Worm (Caenorhabditis elegans) whole organism, dauer: ENCODE results near the gene K08B4.7.

Source experiments
- unc-62 ChIP-seq: sonication (generic microtip); optimal IDR thresholded peaks from 2 replicates; lab custom pipeline; 2017; ENCODE audit warnings: missing biosample characterization, missing genetic modification reagents, missing genetic modification characterization

The K08B4.7 gene

ce11 chrIV:6092313-6092712 is at the start of gene K08B4.7:
K08B4.7 (minus strand) TSS chrIV:6092413.
- TF ChIP-seq unc-62 (GFP tag; lab: Kevin White, UChicago): no peak

- no peak for TF ChIP-seq unc-62 (GFP tag; lab: Kevin White, UChicago)
Measured at ce11 chrIV:6140700-6141099, 48.5 kb upstream of the K08B4.7 start.

DNA sequence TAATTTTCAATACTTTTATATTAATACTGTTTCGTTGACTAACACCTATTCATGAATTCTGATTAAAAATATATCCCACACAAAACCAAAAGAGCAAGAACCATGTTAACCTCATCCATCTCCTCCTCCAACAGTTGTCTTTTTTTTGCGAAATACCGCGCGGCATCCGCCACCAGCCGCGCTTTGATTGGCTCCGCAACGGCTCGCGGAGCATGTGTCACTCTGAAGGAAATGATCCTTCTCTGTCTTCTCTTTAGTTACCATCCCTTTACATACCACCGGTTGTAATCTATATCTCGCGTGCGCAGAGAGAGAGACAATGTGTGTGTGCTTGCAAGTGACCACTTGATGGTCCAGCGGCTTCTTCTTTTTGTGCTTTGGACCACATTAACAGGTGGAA is 43.4 kb upstream of the K08B4.7 start:
- TF ChIP-seq unc-62 (GFP tag; lab: Kevin White, UChicago): no peak

DNA sequence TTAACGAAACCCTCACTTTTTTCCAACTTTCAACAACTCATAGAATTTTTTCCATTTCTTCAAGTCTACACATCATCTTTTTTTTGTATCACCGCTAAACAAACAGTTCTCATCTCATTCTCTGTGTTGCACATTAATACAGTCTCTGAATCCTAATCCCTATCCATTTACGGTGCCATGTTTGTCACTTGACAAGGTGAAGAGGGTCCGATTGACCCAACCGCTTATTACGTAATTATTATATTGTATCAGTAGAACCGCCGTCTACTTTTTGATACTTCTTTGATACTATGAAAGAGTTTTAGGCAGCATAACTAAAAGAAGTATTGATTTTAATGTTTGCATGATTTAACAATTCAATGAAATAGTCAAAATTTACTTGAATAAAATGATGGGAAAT is 42.4 kb upstream of the K08B4.7 start:
- no peak for TF ChIP-seq unc-62 (GFP tag; lab: Kevin White, UChicago)

- TF ChIP-seq unc-62 (GFP tag; lab: Kevin White, UChicago): no peak
Measured at ce11 chrIV:6130437-6130836, 38.2 kb upstream of the K08B4.7 start.

DNA sequence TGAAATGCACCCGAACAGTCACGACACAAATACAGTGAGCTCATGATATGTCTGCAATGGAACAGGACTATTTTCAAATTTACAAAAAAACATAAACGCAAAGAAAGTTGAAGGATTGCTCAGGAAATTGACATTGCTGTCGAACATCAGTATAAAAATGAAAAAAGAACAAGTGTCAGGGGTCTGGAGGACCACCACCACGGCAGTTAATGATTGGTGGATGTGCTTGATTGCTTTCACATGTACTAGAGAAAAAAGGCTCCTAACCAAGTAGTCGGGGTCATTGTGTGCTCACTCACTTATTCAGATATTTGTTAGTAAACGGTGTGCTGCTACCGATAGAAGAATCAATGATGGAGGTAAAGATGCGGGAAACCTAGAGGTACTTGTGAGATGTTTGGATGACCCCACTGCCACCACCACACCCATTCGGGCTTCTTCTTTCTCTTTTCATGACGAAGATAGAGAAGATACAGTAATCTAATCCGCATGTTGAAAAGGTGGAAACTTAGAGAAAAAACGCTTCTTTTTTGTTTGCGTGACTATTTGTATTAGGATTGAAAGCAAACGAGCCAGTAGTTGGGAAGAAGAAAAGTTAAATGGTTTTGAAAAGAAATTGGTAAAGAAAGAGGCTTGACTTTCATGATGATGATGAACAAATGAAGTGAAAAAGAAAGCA is 35.2 kb upstream of the K08B4.7 start, which contains the start of gene M03D4.4:
Gene M03D4.4, minus strand, starts transcription at position 51 of the 679 bp plus-strand sequence.
- TF ChIP-seq unc-62 (GFP tag; lab: Kevin White, UChicago): no peak

DNA sequence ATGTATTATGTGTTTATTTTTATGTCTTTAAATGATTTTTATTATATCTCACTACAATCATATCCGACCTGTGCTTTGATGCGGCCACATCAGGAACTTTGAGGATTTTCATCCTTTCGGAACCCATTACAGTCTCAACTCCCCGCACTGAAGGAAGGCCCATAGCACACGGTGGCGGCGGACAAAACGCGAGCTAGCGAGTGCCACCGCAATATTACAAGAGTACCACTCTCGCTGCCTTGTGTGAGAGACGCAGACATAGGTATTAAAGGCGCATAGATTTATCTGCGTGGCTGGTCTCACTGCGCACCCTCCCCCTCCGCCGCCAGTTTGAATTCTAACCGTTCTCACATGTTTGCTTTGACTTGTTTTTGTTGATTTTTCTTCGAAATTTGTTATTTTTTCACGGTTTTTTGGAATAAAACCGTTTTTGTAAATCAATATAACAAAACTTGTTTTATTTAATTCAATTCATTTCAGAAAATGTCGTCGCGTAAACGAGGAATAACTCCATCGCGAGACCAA is 25.6 kb upstream of the K08B4.7 start, which contains the start of gene zen-4:
Gene zen-4, plus strand, starts transcription at position 475 of the 525 bp plus-strand sequence.
- no peak for TF ChIP-seq unc-62 (GFP tag; lab: Kevin White, UChicago)

DNA sequence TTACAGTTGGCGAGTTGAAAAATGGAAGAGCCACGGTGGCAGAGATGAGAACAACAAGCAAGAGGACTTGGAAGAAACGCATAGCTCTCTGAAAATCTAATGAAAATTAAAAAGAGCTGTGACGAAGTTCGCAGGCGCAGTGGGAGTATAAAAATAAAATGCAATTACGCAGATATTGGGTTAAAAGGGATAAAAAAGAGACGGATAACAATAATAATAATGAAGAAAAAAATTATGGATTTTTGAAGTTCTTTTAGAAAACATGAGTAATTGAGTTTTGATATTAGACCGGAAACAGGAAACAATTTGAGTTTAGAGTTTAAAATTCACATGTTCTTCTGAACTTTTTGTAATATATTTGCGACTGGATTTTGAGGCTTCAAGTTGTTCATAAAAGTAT is 20.1 kb upstream of the K08B4.7 start, which contains the start of gene M03D4.3:
Gene M03D4.3, minus strand, starts transcription at position 101 of the 400 bp plus-strand sequence.
- no peak for TF ChIP-seq unc-62 (GFP tag; lab: Kevin White, UChicago)

DNA sequence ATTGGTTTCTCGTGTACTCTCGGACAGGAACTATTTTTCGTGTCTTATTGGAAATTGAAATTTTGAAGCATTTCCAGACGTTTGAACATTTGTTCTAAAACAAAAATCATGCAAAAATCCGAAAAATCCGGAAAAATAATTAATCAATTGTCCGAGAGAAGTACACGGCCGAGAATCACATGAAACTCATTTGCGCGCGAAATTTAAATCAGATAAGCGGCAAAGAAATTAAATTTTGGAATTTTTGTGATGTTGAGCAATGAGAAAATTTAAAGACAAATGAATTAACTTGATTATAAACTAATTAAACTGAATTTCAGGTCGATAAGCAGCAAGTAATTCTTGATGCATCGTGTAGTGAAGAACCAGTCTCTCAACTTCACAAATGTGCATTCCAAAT is 16.5 kb upstream of the K08B4.7 start:
- TF ChIP-seq unc-62 (GFP tag; lab: Kevin White, UChicago): no peak

ce11 chrIV:6104446-6104845 is 12.2 kb upstream of the K08B4.7 start:
- TF ChIP-seq unc-62 (GFP tag; lab: Kevin White, UChicago): no peak

DNA sequence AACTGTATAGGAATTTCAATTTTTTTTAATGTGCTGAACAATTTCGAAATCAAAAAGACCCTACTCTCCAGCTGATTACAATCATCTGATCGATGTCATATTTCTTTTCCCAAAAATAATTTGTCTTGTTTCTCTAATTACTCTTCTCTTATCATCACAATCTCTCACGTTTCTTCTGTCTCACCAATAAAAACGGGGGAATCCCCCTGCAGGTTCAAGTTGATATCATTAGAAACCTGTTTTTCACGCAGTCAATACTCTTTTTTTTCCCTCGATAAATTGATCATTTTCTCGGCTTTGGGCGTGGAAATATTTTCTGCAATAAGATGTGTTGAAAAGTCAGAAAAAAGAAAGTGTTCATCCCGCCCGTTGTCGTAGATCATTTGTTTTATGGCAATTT is 7.6 kb upstream of the K08B4.7 start:
- TF ChIP-seq unc-62 (GFP tag; lab: Kevin White, UChicago): no peak

DNA sequence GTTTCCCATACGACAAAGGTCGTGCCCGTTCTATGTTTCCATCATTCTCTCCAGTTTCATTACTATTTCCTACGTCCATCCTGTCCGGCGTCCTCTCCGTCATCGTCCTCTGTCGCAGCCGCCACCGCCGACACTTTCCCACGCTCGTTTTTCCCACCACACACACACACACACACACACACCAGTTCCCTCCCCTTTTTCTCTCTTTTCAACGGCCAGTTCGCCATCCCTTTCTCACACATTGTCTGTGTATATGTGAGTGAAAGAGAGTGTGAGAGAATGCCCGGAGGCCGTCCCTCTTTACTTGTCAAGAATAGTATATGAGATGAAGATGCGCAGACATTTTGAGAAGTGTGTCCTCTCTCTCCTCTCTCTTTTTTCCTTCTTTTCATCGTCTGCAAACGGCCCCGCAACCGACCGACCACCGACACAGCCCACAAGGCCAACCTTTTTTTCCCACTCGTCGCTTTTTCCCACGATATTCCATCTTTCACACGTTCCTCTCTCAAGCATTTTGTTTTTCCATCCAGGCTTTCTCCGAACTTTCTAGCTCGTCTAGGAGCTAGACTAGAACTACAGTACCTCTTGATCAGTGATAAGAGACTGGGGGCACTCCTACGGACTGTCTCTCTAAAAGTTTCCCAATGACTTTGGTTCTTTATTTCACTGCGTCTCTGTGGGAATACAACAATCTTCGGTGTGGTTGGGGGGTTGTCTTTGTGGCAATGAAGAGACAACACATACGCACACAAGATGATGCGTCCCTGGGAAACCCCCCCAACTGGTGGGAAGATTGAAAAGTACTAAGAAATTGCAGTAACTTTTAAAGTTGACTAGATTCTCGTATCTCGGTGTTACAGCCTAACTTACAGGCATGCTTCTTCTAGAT is 5.1 kb upstream of the K08B4.7 start:
- TF ChIP-seq unc-62 (GFP tag; lab: Kevin White, UChicago): no peak

DNA sequence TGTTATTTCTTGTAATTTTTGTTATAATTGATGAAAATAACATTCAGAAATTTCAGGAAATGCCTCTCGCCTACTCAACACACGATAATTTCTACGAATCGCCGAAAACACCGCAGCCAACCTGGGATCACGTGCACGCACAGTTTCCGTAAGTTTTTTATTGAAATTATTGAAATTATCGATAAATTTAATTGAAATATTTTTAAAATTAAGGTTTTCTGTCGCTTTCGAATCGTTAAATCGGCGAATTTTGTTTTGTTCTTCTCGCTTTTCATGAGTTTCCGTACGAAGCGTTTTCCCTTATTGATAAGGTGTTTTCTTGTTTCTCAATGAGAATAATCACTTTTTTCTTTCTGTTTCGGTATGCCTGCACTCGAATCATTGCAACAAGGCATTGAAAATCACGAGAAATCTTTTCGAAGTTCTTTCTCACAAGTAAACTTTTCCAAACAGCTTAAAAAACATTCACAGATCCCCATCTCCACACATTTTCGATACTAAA is 3.2 kb upstream of the K08B4.7 start, which contains the start of gene lag-1:
Gene lag-1, plus strand, starts transcription at position 51 of the 502 bp plus-strand sequence.
- TF ChIP-seq unc-62 (GFP tag; lab: Kevin White, UChicago): no peak

DNA sequence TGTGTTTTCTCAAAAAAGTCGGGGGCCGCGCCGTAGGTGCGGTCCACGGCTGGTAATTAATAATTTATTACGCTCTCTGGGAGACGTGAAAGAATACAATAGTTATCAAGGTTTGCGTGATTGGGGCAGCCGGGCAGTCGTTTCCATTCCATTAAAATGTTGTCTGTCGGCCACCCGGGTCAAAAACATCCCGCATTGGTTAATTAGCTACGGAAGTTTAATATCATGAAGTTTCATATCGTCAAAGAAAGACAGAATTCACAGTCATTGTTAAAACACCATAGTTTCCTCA is 2.0 kb upstream of the K08B4.7 start:
- TF ChIP-seq unc-62 (GFP tag; lab: Kevin White, UChicago): no peak

DNA sequence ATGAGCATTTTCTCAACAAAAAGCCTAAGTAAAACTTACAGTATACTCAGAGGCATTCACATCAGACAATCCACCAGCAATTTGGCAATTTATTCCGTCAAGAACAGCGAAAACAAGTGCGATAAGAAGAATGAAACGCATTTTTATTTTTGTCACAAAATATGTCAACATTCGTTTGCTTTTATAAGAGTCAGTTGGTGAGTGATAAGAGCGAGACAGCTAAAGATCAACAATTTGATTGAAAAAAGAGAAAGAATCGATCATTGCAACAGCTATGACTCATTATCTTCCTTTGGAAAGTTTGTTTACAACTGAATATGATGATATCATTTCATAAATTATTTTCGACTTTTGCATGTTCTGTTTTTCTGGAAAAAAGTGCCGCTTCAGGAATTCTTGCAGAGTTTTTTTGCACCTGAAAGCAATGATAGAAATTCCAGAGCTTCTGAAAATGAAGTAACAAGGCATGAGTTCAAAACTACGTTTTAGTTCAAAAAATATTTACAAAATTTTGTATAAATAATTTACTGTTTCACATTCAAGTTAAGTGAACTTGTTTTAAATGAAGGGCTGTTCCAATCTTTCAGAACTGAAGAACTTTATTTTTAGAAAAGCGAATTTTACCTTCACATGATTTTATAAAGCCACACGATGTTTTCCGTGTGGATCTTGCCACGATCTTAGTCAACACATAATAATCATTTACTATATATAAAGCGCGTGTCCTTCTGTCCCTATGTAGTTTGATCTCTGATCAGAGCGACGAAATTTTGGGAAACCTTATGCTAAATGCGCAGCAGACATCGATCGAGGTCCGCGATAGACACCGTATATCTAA is 1.5 kb upstream of the K08B4.7 start, which contains the start of gene cpi-1:
Gene cpi-1, minus strand, starts transcription at position 204 of the 838 bp plus-strand sequence.
- no peak for TF ChIP-seq unc-62 (GFP tag; lab: Kevin White, UChicago)
